Worm (Caenorhabditis elegans) whole organism, L3 larva: ENCODE results near the gene mrpl-41.

ENCODE experiments used
- aly-2 ChIP-seq: fragments of 150-350 bp; optimal IDR thresholded peaks from 2 replicates; lab custom pipeline; 2014; ENCODE audit warnings: missing biosample characterization, missing genetic modification characterization
- egl-5 ChIP-seq: fragments of 150-350 bp; optimal IDR thresholded peaks from 2 replicates; lab custom pipeline; 2017; ENCODE audit warnings: missing biosample characterization, missing genetic modification reagents, missing genetic modification characterization, inconsistent platforms
- fkh-2 ChIP-seq: fragments of 150-350 bp; optimal IDR thresholded peaks from 2 replicates; lab custom pipeline; 2014; ENCODE audit warnings: missing biosample characterization, missing genetic modification reagents, missing genetic modification characterization
- nhr-11 ChIP-seq: fragments of 150-350 bp; optimal IDR thresholded peaks from 2 replicates; lab custom pipeline; 2014; ENCODE audit warnings: missing biosample characterization, missing genetic modification characterization
- nhr-23 ChIP-seq: fragments of 150-350 bp; optimal IDR thresholded peaks from 2 replicates; lab custom pipeline; 2014; ENCODE audit warnings: missing biosample characterization, missing genetic modification reagents, missing genetic modification characterization
- nhr-77 ChIP-seq: fragments of 150-350 bp; optimal IDR thresholded peaks from 2 replicates; lab custom pipeline; 2014; ENCODE audit warnings: missing biosample characterization, missing genetic modification characterization
- sea-2 ChIP-seq: fragments of 150-350 bp; sonication (generic microtip); optimal IDR thresholded peaks from 4 replicates; lab custom pipeline; 2014; ENCODE audit warnings: missing biosample characterization, missing genetic modification reagents, missing genetic modification characterization
- ztf-11 ChIP-seq: fragments of 150-350 bp; optimal IDR thresholded peaks from 2 replicates; lab custom pipeline; 2014; ENCODE audit warnings: missing biosample characterization, missing genetic modification characterization

Gene mrpl-41

DNA sequence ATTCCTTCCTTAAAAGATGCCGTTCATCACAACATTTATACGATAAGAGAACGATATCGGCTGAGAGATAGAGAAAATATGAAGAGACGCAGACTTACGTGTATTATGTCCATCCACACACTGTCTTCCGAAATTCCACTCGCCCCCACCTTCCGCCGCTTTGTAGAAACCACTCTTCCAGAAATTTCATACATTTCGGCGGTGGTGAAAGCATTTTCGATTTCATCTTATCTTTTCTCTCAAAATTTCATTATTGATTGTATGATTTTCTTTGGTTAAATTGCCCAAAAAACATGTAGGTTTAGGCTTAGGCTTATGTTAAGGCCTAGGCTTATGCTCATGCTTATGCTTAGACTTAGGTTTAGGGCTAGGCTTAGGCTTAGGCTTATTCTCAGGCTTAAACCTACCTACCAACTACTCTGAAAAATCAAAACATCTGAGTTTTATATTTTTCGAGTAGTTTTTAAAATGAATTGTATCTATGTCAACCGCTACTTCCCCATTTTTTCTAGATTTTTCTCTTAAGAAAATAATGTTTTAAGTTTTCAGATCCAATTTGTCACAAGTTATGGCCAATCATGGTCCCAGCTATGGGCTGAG lies 48.6 kb downstream of the mrpl-41 start, which contains the start of gene cpn-2:
TSS of gene cpn-2 (plus strand) at position 550 of the 600 bp plus-strand sequence.
- no peak for TF ChIP-seq nhr-77 (tag; lab: Kevin White, UChicago)
- TF ChIP-seq fkh-2 (tag; lab: Kevin White, UChicago) = no peak
- no peak for TF ChIP-seq nhr-11 (tag; lab: Kevin White, UChicago)
- no peak for TF ChIP-seq ztf-11 (tag; lab: Kevin White, UChicago)
- TF ChIP-seq nhr-23 = no peak
- no peak for TF ChIP-seq egl-5 (tag; lab: Kevin White, UChicago)
- TF ChIP-seq sea-2 (GFP tag; lab: Kevin White, UChicago) = no peak
- TF ChIP-seq aly-2 (tag; lab: Kevin White, UChicago) = no peak
